Worm (Caenorhabditis elegans) whole organism, L1 larva: ENCODE data around the gene djr-1.1.

Experiments used
- C04F5.9 ChIP-seq: sonication (generic microtip); optimal IDR thresholded peaks from 2 replicates; lab custom pipeline; 2016; ENCODE audit warnings: missing genetic modification characterization, missing compliant biosample characterization
- C16A3.4 ChIP-seq: fragments of 150-350 bp; optimal IDR thresholded peaks from 2 replicates; lab custom pipeline; 2014; ENCODE audit warnings: missing biosample characterization, missing genetic modification characterization
- F16B12.6 ChIP-seq: fragments of 150-350 bp; optimal IDR thresholded peaks from 2 replicates; lab custom pipeline; 2014; ENCODE audit warnings: missing biosample characterization, missing genetic modification characterization
- alr-1 ChIP-seq: fragments of 200-800 bp; sonication (Bioruptor generic); optimal IDR thresholded peaks from 2 replicates; lab custom pipeline; 2018; ENCODE audit warnings: borderline replicate concordance, mild to moderate bottlenecking, missing genetic modification characterization, missing compliant biosample characterization
- aly-2 ChIP-seq: fragments of 150-350 bp; optimal IDR thresholded peaks from 2 replicates; lab custom pipeline; 2014; ENCODE audit warnings: missing biosample characterization, missing genetic modification characterization
- ama-1 ChIP-seq: fragments of 150-350 bp; optimal IDR thresholded peaks from 2 replicates; lab custom pipeline; 2014
- ceh-8 ChIP-seq: fragments of 200-800 bp; sonication (Bioruptor generic); optimal IDR thresholded peaks from 2 replicates; lab custom pipeline; 2018; ENCODE audit warnings: mild to moderate bottlenecking, missing genetic modification characterization, moderate library complexity, missing compliant biosample characterization
- ceh-82 ChIP-seq, 3 experiments: fragments of 150-350 bp in 1 of 3; sonication (generic microtip) in 2 of 3; optimal IDR thresholded peaks; 2 replicates each; lab custom pipeline; 2014 to 2017; ENCODE audit warnings: missing biosample characterization in 3 of 3, missing genetic modification characterization in 3 of 3
- ceh-88 ChIP-seq: fragments of 200-800 bp; sonication (Bioruptor generic); IDR thresholded peaks from 2 replicates; pipeline ENCODE4 v1.3.6; 2022; ENCODE audit warnings: missing genetic modification characterization, missing compliant biosample characterization
- dpl-1 ChIP-seq, 3 experiments: fragments of 150-350 bp in 2 of 3; sonication (generic microtip) in 1 of 3; optimal IDR thresholded peaks; 2 replicates each; lab custom pipeline; 2014 to 2017; ENCODE audit warnings: missing biosample characterization in 3 of 3, missing genetic modification characterization in 3 of 3, missing genetic modification reagents in 3 of 3
- dsc-1 ChIP-seq: sonication (generic microtip); optimal IDR thresholded peaks from 2 replicates; lab custom pipeline; 2016; ENCODE audit warnings: mild to moderate bottlenecking, missing genetic modification characterization, missing compliant biosample characterization
- efl-1 ChIP-seq, 4 experiments: fragments of 150-350 bp; optimal IDR thresholded peaks in 3 of 4; peaks in 1 of 4; 1 replicate in 1 of 4; 2 replicates in 3 of 4; lab custom pipeline; 2014; ENCODE audit warnings: missing biosample characterization in 2 of 4, missing genetic modification characterization in 2 of 4, missing genetic modification reagents in 2 of 4
- efl-3 ChIP-seq: fragments of 200-800 bp; sonication (Bioruptor generic); optimal IDR thresholded peaks from 2 replicates; lab custom pipeline; 2018; ENCODE audit warnings: mild to moderate bottlenecking, missing genetic modification characterization, missing compliant biosample characterization
- egl-13 ChIP-seq: sonication (generic microtip); optimal IDR thresholded peaks from 2 replicates; lab custom pipeline; 2016; ENCODE audit warnings: missing genotype, missing genetic modification reagents, missing genetic modification characterization, missing compliant biosample characterization
- egl-27 ChIP-seq, 2 experiments: fragments of 150-350 bp in 1 of 2; sonication (generic microtip); optimal IDR thresholded peaks; 3 replicates each; lab custom pipeline; 2017 to 2018; ENCODE audit warnings: missing biosample characterization in 2 of 2, missing genetic modification characterization in 2 of 2, missing genetic modification reagents in 2 of 2
- elt-3 ChIP-seq, 6 experiments: fragments of 150-350 bp in 1 of 6; sonication (generic microtip); optimal IDR thresholded peaks; 2 replicates each; lab custom pipeline; 2017 to 2018; ENCODE audit warnings: missing biosample characterization in 6 of 6, missing genetic modification characterization in 6 of 6, inconsistent platforms in 1 of 6
- fkh-8 ChIP-seq: sonication (generic microtip); optimal IDR thresholded peaks from 2 replicates; lab custom pipeline; 2016; ENCODE audit warnings: mild to moderate bottlenecking, missing genetic modification characterization, missing compliant biosample characterization
- fos-1 ChIP-seq: fragments of 150-350 bp; optimal IDR thresholded peaks from 2 replicates; lab custom pipeline; 2014; ENCODE audit warnings: missing biosample characterization, missing genetic modification characterization
- hlh-17 ChIP-seq: fragments of 200-800 bp; sonication (Bioruptor generic); optimal IDR thresholded peaks from 2 replicates; lab custom pipeline; 2018; ENCODE audit warnings: missing genetic modification characterization, mild to moderate bottlenecking, missing compliant biosample characterization, moderate library complexity, borderline replicate concordance
- hlh-4 ChIP-seq: sonication (generic microtip); optimal IDR thresholded peaks from 2 replicates; lab custom pipeline; 2016; ENCODE audit warnings: mild to moderate bottlenecking, missing genetic modification characterization, missing compliant biosample characterization
- hpl-2 ChIP-seq: fragments of 150-350 bp; optimal IDR thresholded peaks from 2 replicates; lab custom pipeline; 2014; ENCODE audit warnings: missing biosample characterization, missing genetic modification reagents, missing genetic modification characterization
- irx-1 ChIP-seq: sonication (generic microtip); optimal IDR thresholded peaks from 2 replicates; lab custom pipeline; 2016; ENCODE audit warnings: missing genetic modification characterization, missing compliant biosample characterization
- isw-1 ChIP-seq: fragments of 200-800 bp; sonication (Bioruptor generic); IDR thresholded peaks from 2 replicates; pipeline ENCODE4 v1.3.6; 2022; ENCODE audit warnings: missing genetic modification characterization, missing compliant biosample characterization
- jun-1 ChIP-seq: fragments of 150-350 bp; optimal IDR thresholded peaks from 2 replicates; lab custom pipeline; 2014; ENCODE audit warnings: missing biosample characterization, missing genetic modification reagents, missing genetic modification characterization
- lin-13 ChIP-seq: fragments of 150-350 bp; optimal IDR thresholded peaks from 2 replicates; lab custom pipeline; 2014; ENCODE audit warnings: missing biosample characterization, missing genetic modification reagents, missing genetic modification characterization
- lin-14 ChIP-seq: fragments of 200-800 bp; sonication (Bioruptor generic); optimal IDR thresholded peaks from 2 replicates; lab custom pipeline; 2018; ENCODE audit warnings: mild to moderate bottlenecking, missing genetic modification characterization, moderate library complexity, missing compliant biosample characterization
- lin-15B ChIP-seq: fragments of 150-350 bp; sonication (generic microtip); optimal IDR thresholded peaks from 3 replicates; lab custom pipeline; 2014; ENCODE audit warnings: missing biosample characterization, missing genetic modification characterization
- lin-39 ChIP-seq: fragments of 150-350 bp; optimal IDR thresholded peaks from 2 replicates; lab custom pipeline; 2014; ENCODE audit warnings: missing biosample characterization, missing genetic modification reagents, missing genetic modification characterization
- lir-3 ChIP-seq: sonication (generic microtip); optimal IDR thresholded peaks from 2 replicates; lab custom pipeline; 2016; ENCODE audit warnings: mild to moderate bottlenecking, missing genetic modification characterization, moderate library complexity, missing compliant biosample characterization; ENCODE audit not compliant: poor library complexity
- lsy-2 ChIP-seq, 2 experiments: fragments of 150-350 bp; optimal IDR thresholded peaks; 2 replicates each; lab custom pipeline; 2014; ENCODE audit warnings: missing biosample characterization in 2 of 2, missing genetic modification characterization in 2 of 2
- mdl-1 ChIP-seq, 2 experiments: fragments of 150-350 bp; optimal IDR thresholded peaks; 2 replicates each; lab custom pipeline; 2014 to 2017; ENCODE audit warnings: missing biosample characterization in 2 of 2, missing genetic modification characterization in 2 of 2, inconsistent platforms in 1 of 2
- mef-2 ChIP-seq: fragments of 150-350 bp; optimal IDR thresholded peaks from 2 replicates; lab custom pipeline; 2014; ENCODE audit warnings: missing biosample characterization, missing genetic modification characterization
- mep-1 ChIP-seq: fragments of 150-350 bp; optimal IDR thresholded peaks from 2 replicates; lab custom pipeline; 2014; ENCODE audit warnings: missing biosample characterization, missing genetic modification characterization
- nhr-19 ChIP-seq: fragments of 200-800 bp; sonication (Bioruptor generic); conservative IDR thresholded peaks from 2 replicates; pipeline ENCODE4 v1.3.6; 2022; ENCODE audit warnings: missing genetic modification characterization, missing compliant biosample characterization
- nhr-84 ChIP-seq: sonication (generic microtip); optimal IDR thresholded peaks from 2 replicates; lab custom pipeline; 2017; ENCODE audit warnings: missing biosample characterization, missing genetic modification characterization
- nhr-85 ChIP-seq: sonication (generic microtip); peaks from one replicate; lab custom pipeline; 2016; ENCODE audit warnings: missing genetic modification characterization, inconsistent platforms, missing compliant biosample characterization
- nhr-90 ChIP-seq: sonication (generic microtip); optimal IDR thresholded peaks from 2 replicates; lab custom pipeline; 2016; ENCODE audit warnings: mild to moderate bottlenecking, missing genetic modification characterization, missing compliant biosample characterization; ENCODE audit not compliant: poor library complexity
- pag-3 ChIP-seq: sonication (generic microtip); optimal IDR thresholded peaks from 2 replicates; lab custom pipeline; 2017; ENCODE audit warnings: missing genetic modification characterization, mild to moderate bottlenecking, missing compliant biosample characterization, antibody characterized with exemption, borderline replicate concordance; ENCODE audit not compliant: insufficient read depth
- pax-3 ChIP-seq: fragments of 200-800 bp; sonication (Bioruptor generic); optimal IDR thresholded peaks from 2 replicates; lab custom pipeline; 2018; ENCODE audit warnings: mild to moderate bottlenecking, missing genetic modification characterization, moderate library complexity, missing compliant biosample characterization
- rnt-1 ChIP-seq: sonication (generic microtip); optimal IDR thresholded peaks from 2 replicates; lab custom pipeline; 2016; ENCODE audit warnings: mild to moderate bottlenecking, missing genetic modification characterization, moderate library complexity, missing compliant biosample characterization
- sox-4 ChIP-seq: sonication (generic microtip); optimal IDR thresholded peaks from 2 replicates; lab custom pipeline; 2016; ENCODE audit warnings: missing genetic modification characterization, missing compliant biosample characterization
- sup-37 ChIP-seq: fragments of 200-800 bp; sonication (Bioruptor generic); optimal IDR thresholded peaks from 2 replicates; lab custom pipeline; 2018; ENCODE audit warnings: mild to moderate bottlenecking, missing genetic modification characterization, missing compliant biosample characterization
- swsn-7 ChIP-seq: sonication (generic microtip); optimal IDR thresholded peaks from 2 replicates; lab custom pipeline; 2016; ENCODE audit warnings: missing genetic modification characterization, missing compliant biosample characterization
- tlp-1 ChIP-seq: fragments of 150-350 bp; optimal IDR thresholded peaks from 2 replicates; lab custom pipeline; 2014; ENCODE audit warnings: missing biosample characterization, missing genetic modification characterization
- unc-98 ChIP-seq: fragments of 200-800 bp; sonication (Bioruptor generic); IDR thresholded peaks from 2 replicates; pipeline ENCODE4 v1.3.6; 2022; ENCODE audit warnings: missing genetic modification characterization, missing compliant biosample characterization
- vab-15 ChIP-seq: sonication (generic microtip); optimal IDR thresholded peaks from 2 replicates; lab custom pipeline; 2017; ENCODE audit warnings: missing genotype, mild to moderate bottlenecking, missing genetic modification characterization, missing compliant biosample characterization
- zag-1 ChIP-seq: fragments of 150-350 bp; optimal IDR thresholded peaks from 2 replicates; lab custom pipeline; 2014; ENCODE audit warnings: missing biosample characterization, missing genetic modification characterization
- zip-4 ChIP-seq: fragments of 200-800 bp; sonication (Bioruptor generic); optimal IDR thresholded peaks from 2 replicates; lab custom pipeline; 2018; ENCODE audit warnings: mild to moderate bottlenecking, missing genetic modification characterization, moderate library complexity, missing compliant biosample characterization
- ztf-11 ChIP-seq, 2 experiments: sonication (generic microtip); optimal IDR thresholded peaks; 2 replicates each; lab custom pipeline; 2016 to 2017; ENCODE audit warnings: missing genetic modification characterization in 2 of 2, missing biosample characterization in 1 of 2, missing compliant biosample characterization in 1 of 2

djr-1.1 gene

ce11 chrII:255124-255523 is 35.3 kb upstream of the djr-1.1 start (continued):
- TF ChIP-seq C16A3.4 (tag; lab: Kevin White, UChicago) (peak; percentile 99), egl-27 (tag; optimal IDR thresholded peaks at IDR 0.05; lab: Kevin White, UChicago) (peak; percentile 60 to 69), egl-13 (tag; lab: Kevin White, UChicago) (peak; percentile 86), nhr-85 (tag; lab: Kevin White, UChicago) (peak; percentile 97), swsn-7 (tag; lab: Kevin White, UChicago) (peak; percentile 97), isw-1 (peak; percentile 96), lin-39 (peak; percentile 93), nhr-90 (tag; lab: Kevin White, UChicago) (peak; percentile 98), nhr-19 (peak; percentile 96), lin-14 (GFP tag; lab: Kevin White, UChicago) (peak; percentile 96), efl-1 (optimal IDR thresholded peaks at IDR 0.05; lab: Kevin White, UChicago) (peak; percentile 95 to 97), efl-1 (GFP tag; optimal IDR thresholded peaks at IDR 0.05 in 1 of 2; lab: Kevin White, UChicago) (peak; percentile 88 to 99), lin-13 (GFP tag; lab: Kevin White, UChicago) (peak; percentile 98), elt-3 (tag; optimal IDR thresholded peaks at IDR 0.05; lab: Kevin White, UChicago) (peak in 5 of 6 experiments; percentile 39 to 94 (median 62)), mef-2 (tag; lab: Kevin White, UChicago) (peak; percentile 75), C04F5.9 (tag; lab: Kevin White, UChicago) (peak; percentile 88), mdl-1 (tag; optimal IDR thresholded peaks at IDR 0.05; lab: Kevin White, UChicago) (peak in 1 of 2 experiments; percentile 86), lir-3 (peak; percentile 91), pax-3 (peak; percentile 91), zip-4 (GFP tag; lab: Kevin White, UChicago) (peak; percentile 87), fos-1 (tag; lab: Kevin White, UChicago) (peak; percentile 92), hpl-2 (GFP tag; lab: Kevin White, UChicago) (peak; percentile 93), alr-1 (tag; lab: Kevin White, UChicago) (no peak), efl-3 (peak; percentile 79), zag-1 (tag; lab: Kevin White, UChicago) (peak; percentile 62), vab-15 (tag; lab: Kevin White, UChicago) (peak; percentile 93), irx-1 (tag; lab: Kevin White, UChicago) (peak; percentile 94), lin-15B (peak; percentile 99), dsc-1 (tag; lab: Kevin White, UChicago) (peak; percentile 96), fkh-8 (tag; lab: Kevin White, UChicago) (peak; percentile 95), ztf-11 (tag; optimal IDR thresholded peaks at IDR 0.05; lab: Kevin White, UChicago) (peak; percentile 48 to 93), sox-4 (tag; lab: Kevin White, UChicago) (peak; percentile 91), lsy-2 (tag; optimal IDR thresholded peaks at IDR 0.05; lab: Kevin White, UChicago) (peak; percentile 95 to 96), ceh-82 (tag; optimal IDR thresholded peaks at IDR 0.05; lab: Kevin White, UChicago) (peak; percentile 95 to 98 (median 96)), dpl-1 (GFP tag; optimal IDR thresholded peaks at IDR 0.05; lab: Kevin White, UChicago) (peak; percentile 88 to 91 (median 91)), ama-1 (no peak), ceh-8 (GFP tag; lab: Kevin White, UChicago) (peak; percentile 94), hlh-4 (tag; lab: Kevin White, UChicago) (no peak), F16B12.6 (tag; lab: Kevin White, UChicago) (peak; percentile 74), tlp-1 (tag; lab: Kevin White, UChicago) (no peak), jun-1 (peak; percentile 90), sup-37 (peak; percentile 86), unc-98 (peak; percentile 65; the same call in 1 of the 2 replicates), nhr-84 (tag; lab: Kevin White, UChicago) (no peak), ceh-88 (GFP tag; lab: Robert Waterston, UW) (peak; percentile 90), rnt-1 (tag; lab: Kevin White, UChicago) (peak; percentile 98), aly-2 (peak; percentile 69), mep-1 (tag; lab: Kevin White, UChicago) (peak; percentile 97), pag-3 (tag; lab: Kevin White, UChicago) (no peak), hlh-17 (no peak)
